Fruit fly (Drosophila melanogaster) whole organism, adult: ENCODE data around the gene CG13373.

Experiments
- CG33017 ChIP-seq: fragments of 200-800 bp; sonication (Bioruptor generic); optimal IDR thresholded peaks from 2 replicates; lab custom pipeline; 2018; ENCODE audit warnings: missing biosample characterization, mild to moderate bottlenecking, missing genetic modification characterization, moderate library complexity
- Clk ChIP-seq: fragments of 200-800 bp; sonication (Bioruptor generic); optimal IDR thresholded peaks from 2 replicates; lab custom pipeline; 2017; ENCODE audit warnings: missing biosample characterization, missing genetic modification characterization
- Hr96 ChIP-seq: fragments of 200-800 bp; sonication (Bioruptor generic); optimal IDR thresholded peaks from 2 replicates; lab custom pipeline; 2016; ENCODE audit warnings: missing biosample characterization, missing genetic modification characterization
- bab1 ChIP-seq: fragments of 200-800 bp; sonication (Bioruptor generic); optimal IDR thresholded peaks from 3 replicates; lab custom pipeline; 2019; ENCODE audit warnings: missing biosample characterization, mild to moderate bottlenecking, missing genetic modification characterization, moderate library complexity
- cic ChIP-seq: fragments of 200-800 bp; sonication (Bioruptor generic); optimal IDR thresholded peaks from 2 replicates; lab custom pipeline; 2017; ENCODE audit warnings: missing biosample characterization, mild to moderate bottlenecking, missing genetic modification characterization, moderate library complexity
- kay ChIP-seq: fragments of 200-800 bp; sonication (Bioruptor generic); peaks from one replicate; lab custom pipeline; 2016; ENCODE audit warnings: missing biosample characterization, missing genetic modification characterization, borderline replicate concordance
- ovo ChIP-seq: fragments of 200-800 bp; sonication (Bioruptor generic); optimal IDR thresholded peaks from 2 replicates; lab custom pipeline; 2016; ENCODE audit warnings: missing biosample characterization, missing genetic modification characterization

dm6 chrX:494607-495006 is 17.8 kb downstream of the CG13373 start, which contains the start of gene CG17778:
- no peak for TF ChIP-seq Hr96
- TF ChIP-seq Clk, result no peak
- TF ChIP-seq cic (GFP tag; lab: Kevin White, UChicago), result no peak
- TF ChIP-seq kay (GFP tag; lab: Kevin White, UChicago), result no peak
- no peak for TF ChIP-seq ovo
- TF ChIP-seq CG33017 (tag; lab: Kevin White, UChicago), result no peak
- no peak for TF ChIP-seq bab1 (GFP tag; lab: Kevin White, UChicago)
